Worm (Caenorhabditis elegans): ENCODE results near the gene C31B8.7.

- TF ChIP-seq ceh-82 (tag; optimal IDR thresholded peaks at IDR 0.05): no peak
- no peak for TF ChIP-seq lin-15B (tag; optimal IDR thresholded peaks at IDR 0.05)
- no peak for TF ChIP-seq hif-1 (tag; optimal IDR thresholded peaks at IDR 0.05)
- no peak for TF ChIP-seq nhr-77 (tag; optimal IDR thresholded peaks at IDR 0.05)
- no peak for TF ChIP-seq egl-27 (tag; optimal IDR thresholded peaks at IDR 0.05)
- no peak for TF ChIP-seq nhr-28 (tag; optimal IDR thresholded peaks at IDR 0.05)
- TF ChIP-seq mdl-1 (tag; optimal IDR thresholded peaks at IDR 0.05): no peak
- TF ChIP-seq hlh-30 (tag; optimal IDR thresholded peaks at IDR 0.05; ENCODE audit: insufficient read depth): no peak
- TF ChIP-seq ama-1 (optimal IDR thresholded peaks at IDR 0.05): no peak
- no peak for TF ChIP-seq nhr-6 (tag; optimal IDR thresholded peaks at IDR 0.05)
- no peak for TF ChIP-seq zip-11 (GFP tag; IDR thresholded peaks at IDR 0.05)
- no peak for TF ChIP-seq snpc-4 (tag; optimal IDR thresholded peaks at IDR 0.05)
Observed at ce11 chrV:2869503-2869902, 33.6 kb downstream of the C31B8.7 start, which contains the start of gene srh-241.
